Fruit fly (Drosophila melanogaster): Measurements from ENCODE around the gene CG34267.

- TF ChIP-seq Lpt (GFP tag; optimal IDR thresholded peaks at IDR 0.05), result no peak
- peak; percentile 68; the same call in 2 of the 3 replicates for TF ChIP-seq CG8119 (GFP tag; IDR thresholded peaks at IDR 0.05)
- no peak for TF ChIP-seq CG11762 (GFP tag; optimal IDR thresholded peaks at IDR 0.05; ENCODE audit: insufficient read depth)
- TF ChIP-seq CG6163 (GFP tag; IDR thresholded peaks at IDR 0.05), result 0 out of 3 replicates have a peak, but pooled peaks have one; percentile 46
- no peak for TF ChIP-seq CG8319 (GFP tag; optimal IDR thresholded peaks at IDR 0.05)
- TF ChIP-seq CG3919 (GFP tag; optimal IDR thresholded peaks at IDR 0.05), result peak; percentile 1
- TF ChIP-seq Gug (GFP tag; IDR thresholded peaks at IDR 0.05), result no peak
- no peak for TF ChIP-seq CG9139 (GFP tag; optimal IDR thresholded peaks at IDR 0.05)
- peak; percentile 36; the same call in 1 of the 2 replicates for TF ChIP-seq CG11294 (GFP tag; IDR thresholded peaks at IDR 0.05)
Observed at dm6 chr3L:533807-534206, 33.6 kb upstream of the CG34267 start.

Measured in whole organism, prepupa.